Worm (Caenorhabditis elegans) whole organism, L4 larva: ENCODE data around the gene Y51H4A.6.

ENCODE experiments used
- F26F4.8 ChIP-seq: fragments of 200-800 bp; sonication (Bioruptor generic); conservative IDR thresholded peaks from 2 replicates; pipeline ENCODE4 v1.3.6; 2022; ENCODE audit warnings: missing genetic modification characterization, missing compliant biosample characterization
- ama-1 ChIP-seq: fragments of 150-350 bp; optimal IDR thresholded peaks from 2 replicates; lab custom pipeline; 2014; ENCODE audit warnings: inconsistent platforms, mixed read lengths
- ceh-28 ChIP-seq: fragments of 150-350 bp; optimal IDR thresholded peaks from 2 replicates; lab custom pipeline; 2014; ENCODE audit warnings: missing biosample characterization, missing genetic modification reagents, missing genetic modification characterization
- daf-19 ChIP-seq: fragments of 200-800 bp; sonication (Bioruptor generic); conservative IDR thresholded peaks from 2 replicates; pipeline ENCODE4 v1.3.6; 2022; ENCODE audit warnings: missing genetic modification characterization, missing compliant biosample characterization
- mep-1 ChIP-seq: fragments of 150-350 bp; sonication (generic microtip); optimal IDR thresholded peaks from 3 replicates; lab custom pipeline; 2014; ENCODE audit warnings: missing biosample characterization, missing genetic modification characterization
- mxl-2 ChIP-seq: fragments of 200-800 bp; sonication (Bioruptor generic); conservative IDR thresholded peaks from 2 replicates; pipeline ENCODE4 v1.3.6; 2022; ENCODE audit warnings: missing genetic modification reagents, missing genetic modification characterization, missing compliant biosample characterization
- mxl-3 ChIP-seq: fragments of 200-800 bp; sonication (Bioruptor generic); optimal IDR thresholded peaks from 2 replicates; lab custom pipeline; 2018; ENCODE audit warnings: mild to moderate bottlenecking, missing genetic modification characterization, missing compliant biosample characterization
- skn-1 ChIP-seq: fragments of 150-350 bp; optimal IDR thresholded peaks from 2 replicates; lab custom pipeline; 2014; ENCODE audit warnings: missing biosample characterization, missing genetic modification characterization
- unc-62 ChIP-seq, 3 experiments: fragments of 150-350 bp in 1 of 3; sonication (generic microtip); optimal IDR thresholded peaks in 2 of 3; peaks in 1 of 3; 1 replicate in 1 of 3; 2 replicates in 2 of 3; lab custom pipeline; 2014 to 2017; ENCODE audit warnings: missing biosample characterization in 3 of 3, missing genetic modification characterization in 3 of 3, missing genetic modification reagents in 3 of 3, missing genotype in 1 of 3
- zip-11 ChIP-seq: fragments of 200-800 bp; sonication (Bioruptor generic); IDR thresholded peaks from 2 replicates; pipeline ENCODE4 v1.3.6; 2022; ENCODE audit warnings: missing genetic modification characterization, missing compliant biosample characterization

- TF ChIP-seq daf-19: no peak
- TF ChIP-seq ama-1 (lab: Kevin White, UChicago): no peak
- TF ChIP-seq ceh-28 (tag; lab: Kevin White, UChicago): no peak
- TF ChIP-seq zip-11 (GFP tag; lab: Robert Waterston, UW): no peak
- TF ChIP-seq mxl-2 (GFP tag; lab: Robert Waterston, UW): no peak
- TF ChIP-seq skn-1 (tag; lab: Kevin White, UChicago): no peak
- TF ChIP-seq mxl-3 (GFP tag; lab: Kevin White, UChicago): no peak
- TF ChIP-seq F26F4.8: no peak
- no peak for TF ChIP-seq mep-1 (tag; lab: Kevin White, UChicago)
- no peak for TF ChIP-seq unc-62 (GFP tag; optimal IDR thresholded peaks at IDR 0.05 in 1 of 2; lab: Kevin White, UChicago)
- TF ChIP-seq unc-62 (tag; optimal IDR thresholded peaks at IDR 0.05; lab: Kevin White, UChicago): no peak
These were observed 9.2 kb downstream of the Y51H4A.6 start, which contains the start of gene uroc-1 for ce11 chrIV:16542649-16543048.
